Fruit fly (Drosophila melanogaster) whole organism, embryonic: Measurements from ENCODE around the gene CG12974.

Experiments
- Asciz ChIP-seq: fragments of 200-800 bp; sonication (Bioruptor generic); optimal IDR thresholded peaks from 2 replicates; lab custom pipeline; 2017; ENCODE audit warnings: missing biosample characterization, mild to moderate bottlenecking, missing genetic modification characterization, missing genetic modification reagents
- CG10274 ChIP-seq: fragments of 200-800 bp; sonication (Bioruptor generic); optimal IDR thresholded peaks from 3 replicates; lab custom pipeline; 2017; ENCODE audit warnings: missing biosample characterization, mild to moderate bottlenecking, missing genetic modification characterization
- CG11093 ChIP-seq: fragments of 200-800 bp; sonication (Bioruptor generic); IDR thresholded peaks from 3 replicates; pipeline ENCODE4 v1.3.6; 2022; ENCODE audit warnings: missing biosample characterization, missing genetic modification characterization
- CG12236 ChIP-seq: fragments of 200-800 bp; sonication (Bioruptor generic); optimal IDR thresholded peaks from 2 replicates; lab custom pipeline; 2016; ENCODE audit warnings: missing biosample characterization, missing genetic modification characterization
- CG13894 ChIP-seq: fragments of 200-800 bp; sonication (Bioruptor generic); optimal IDR thresholded peaks from 3 replicates; lab custom pipeline; 2018; ENCODE audit warnings: missing biosample characterization, mild to moderate bottlenecking, missing genetic modification characterization, moderate library complexity
- CG14965 ChIP-seq: fragments of 200-800 bp; sonication (Bioruptor generic); optimal IDR thresholded peaks from 2 replicates; lab custom pipeline; 2016; ENCODE audit warnings: missing biosample characterization, missing genetic modification characterization, borderline replicate concordance
- CG15011 ChIP-seq: fragments of 200-800 bp; sonication (Bioruptor generic); optimal IDR thresholded peaks from 3 replicates; lab custom pipeline; 2018; ENCODE audit warnings: missing biosample characterization, mild to moderate bottlenecking, missing genetic modification characterization
- CG1529 ChIP-seq: fragments of 200-800 bp; sonication (Bioruptor generic); optimal IDR thresholded peaks from 3 replicates; lab custom pipeline; 2018; ENCODE audit warnings: missing biosample characterization, missing genetic modification characterization
- CG15479 ChIP-seq: fragments of 200-800 bp; sonication (Bioruptor generic); optimal IDR thresholded peaks from 3 replicates; lab custom pipeline; 2019; ENCODE audit warnings: missing biosample characterization, mild to moderate bottlenecking, missing genetic modification characterization, moderate library complexity
- CG16779 ChIP-seq: fragments of 200-800 bp; sonication (Bioruptor generic); IDR thresholded peaks from 2 replicates; pipeline ENCODE4 v1.3.6; 2022; ENCODE audit warnings: missing biosample characterization, missing genetic modification characterization
- CG2199 ChIP-seq: fragments of 200-800 bp; sonication (Bioruptor generic); IDR thresholded peaks from 3 replicates; pipeline ENCODE4 v1.3.6; 2022; ENCODE audit warnings: missing biosample characterization, missing genetic modification characterization
- CG30431 ChIP-seq: fragments of 200-800 bp; sonication (Bioruptor generic); optimal IDR thresholded peaks from 2 replicates; lab custom pipeline; 2017; ENCODE audit warnings: missing biosample characterization, missing genetic modification characterization
- CG31441 ChIP-seq: fragments of 200-800 bp; sonication (Bioruptor generic); IDR thresholded peaks from 2 replicates; pipeline ENCODE4 v1.3.6; 2022; ENCODE audit warnings: missing biosample characterization, missing genetic modification characterization
- CG6272 ChIP-seq: fragments of 200-800 bp; sonication (Bioruptor generic); IDR thresholded peaks from 2 replicates; pipeline ENCODE4 v1.3.6; 2022; ENCODE audit warnings: missing biosample characterization, missing genetic modification characterization
- CG6689 ChIP-seq: fragments of 200-800 bp; sonication (Bioruptor generic); IDR thresholded peaks from 2 replicates; pipeline ENCODE4 v1.3.6; 2022; ENCODE audit warnings: missing biosample characterization, missing genetic modification characterization
- CG7928 ChIP-seq: fragments of 200-800 bp; sonication (Bioruptor generic); optimal IDR thresholded peaks from 2 replicates; lab custom pipeline; 2017; ENCODE audit warnings: missing biosample characterization, mild to moderate bottlenecking, missing genetic modification characterization
- CG8290 ChIP-seq, 3 experiments: fragments of 200-800 bp; sonication (Bioruptor generic); optimal IDR thresholded peaks; 2 replicates each; lab custom pipeline; 2016 to 2019; ENCODE audit warnings: missing biosample characterization in 3 of 3, missing genetic modification characterization in 3 of 3, mild to moderate bottlenecking in 2 of 3, moderate library complexity in 1 of 3
- CG8359 ChIP-seq: fragments of 200-800 bp; sonication (Bioruptor generic); optimal IDR thresholded peaks from 2 replicates; lab custom pipeline; 2017; ENCODE audit warnings: missing biosample characterization, mild to moderate bottlenecking, missing genetic modification characterization, borderline replicate concordance
- CG9437 ChIP-seq: fragments of 200-800 bp; sonication (Bioruptor generic); optimal IDR thresholded peaks from 2 replicates; lab custom pipeline; 2018; ENCODE audit warnings: missing biosample characterization, mild to moderate bottlenecking, missing genetic modification characterization
- Dll ChIP-seq: fragments of 200-800 bp; sonication (Bioruptor generic); IDR thresholded peaks from 4 replicates; pipeline ENCODE4 v1.3.6; 2022; ENCODE audit warnings: missing biosample characterization, missing genetic modification characterization; ENCODE audit not compliant: partially characterized antibody
- Fer1 ChIP-seq: fragments of 200-800 bp; sonication (Bioruptor generic); optimal IDR thresholded peaks from 2 replicates; lab custom pipeline; 2017; ENCODE audit warnings: missing biosample characterization, mild to moderate bottlenecking, missing genetic modification characterization
- Fer2 ChIP-seq: fragments of 200-800 bp; sonication (Bioruptor generic); optimal IDR thresholded peaks from 2 replicates; lab custom pipeline; 2018; ENCODE audit warnings: missing biosample characterization, mild to moderate bottlenecking, missing genetic modification characterization, moderate library complexity
- Hmr ChIP-seq: fragments of 200-800 bp; sonication (Bioruptor generic); optimal IDR thresholded peaks from 3 replicates; lab custom pipeline; 2017; ENCODE audit warnings: mild to moderate bottlenecking, missing biosample characterization, missing genetic modification reagents, missing genetic modification characterization
- Kr ChIP-seq: fragments of 200-800 bp; sonication (Bioruptor generic); optimal IDR thresholded peaks from 2 replicates; lab custom pipeline; 2017; ENCODE audit warnings: missing biosample characterization, mild to moderate bottlenecking, missing genetic modification characterization
- MESR4 ChIP-seq: fragments of 200-800 bp; sonication (Bioruptor generic); optimal IDR thresholded peaks from 2 replicates; lab custom pipeline; 2018; ENCODE audit warnings: missing biosample characterization, mild to moderate bottlenecking, missing genetic modification characterization, moderate library complexity
- Mad ChIP-seq: fragments of 200-800 bp; sonication (Bioruptor generic); optimal IDR thresholded peaks from 2 replicates; lab custom pipeline; 2016; ENCODE audit warnings: missing biosample characterization, missing genetic modification characterization
- PHDP ChIP-seq: fragments of 200-800 bp; sonication (Bioruptor generic); optimal IDR thresholded peaks from 3 replicates; lab custom pipeline; 2018; ENCODE audit warnings: missing biosample characterization, mild to moderate bottlenecking, missing genetic modification characterization, moderate library complexity
- Scr ChIP-seq: fragments of 200-800 bp; sonication (Bioruptor generic); IDR thresholded peaks from 2 replicates; pipeline ENCODE4 v1.3.6; 2022; ENCODE audit warnings: missing biosample characterization, missing genetic modification characterization; ENCODE audit not compliant: partially characterized antibody
- Six4 ChIP-seq: fragments of 200-800 bp; sonication (Bioruptor generic); optimal IDR thresholded peaks from 2 replicates; lab custom pipeline; 2016; ENCODE audit warnings: missing biosample characterization, missing genetic modification characterization
- Sox102F ChIP-seq: fragments of 200-800 bp; sonication (Bioruptor generic); optimal IDR thresholded peaks from 2 replicates; lab custom pipeline; 2018; ENCODE audit warnings: missing biosample characterization, mild to moderate bottlenecking, missing genetic modification characterization, moderate library complexity
- Xrp1 ChIP-seq: fragments of 200-800 bp; sonication (Bioruptor generic); IDR thresholded peaks from 2 replicates; pipeline ENCODE4 v1.3.6; 2022; ENCODE audit warnings: missing biosample characterization, missing genetic modification characterization
- chif ChIP-seq, 2 experiments: fragments of 200-800 bp; sonication (Bioruptor generic); optimal IDR thresholded peaks; 3 replicates each; lab custom pipeline; 2016; ENCODE audit warnings: missing biosample characterization in 2 of 2, missing genetic modification characterization in 2 of 2
- crp ChIP-seq, 2 experiments: fragments of 200-800 bp; sonication (Bioruptor generic); optimal IDR thresholded peaks; 2 replicates in 1 of 2; 3 replicates in 1 of 2; lab custom pipeline; 2017; ENCODE audit warnings: missing biosample characterization in 2 of 2, missing genetic modification characterization in 2 of 2, mild to moderate bottlenecking in 1 of 2, moderate library complexity in 1 of 2
- dan ChIP-seq: fragments of 200-800 bp; sonication (Bioruptor generic); IDR thresholded peaks from 2 replicates; pipeline ENCODE4 v1.3.6; 2022; ENCODE audit warnings: missing biosample characterization, missing genetic modification characterization
- hb ChIP-seq: fragments of 200-800 bp; sonication (Bioruptor generic); IDR thresholded peaks from 3 replicates; pipeline ENCODE4 v1.3.6; 2022; ENCODE audit warnings: missing biosample characterization, missing genetic modification characterization; ENCODE audit not compliant: partially characterized antibody
- jigr1 ChIP-seq: fragments of 200-800 bp; sonication (Bioruptor generic); IDR thresholded peaks from 3 replicates; pipeline ENCODE4 v1.3.6; 2022; ENCODE audit warnings: missing biosample characterization, missing genetic modification characterization
- luna ChIP-seq: fragments of 200-800 bp; sonication (Bioruptor generic); optimal IDR thresholded peaks from 2 replicates; lab custom pipeline; 2016; ENCODE audit warnings: missing biosample characterization, missing genetic modification characterization
- maf-S ChIP-seq: fragments of 200-800 bp; sonication (Bioruptor generic); optimal IDR thresholded peaks from 2 replicates; lab custom pipeline; 2016; ENCODE audit warnings: missing biosample characterization, missing genetic modification characterization
- nau ChIP-seq: fragments of 200-800 bp; sonication (Bioruptor generic); optimal IDR thresholded peaks from 3 replicates; lab custom pipeline; 2017; ENCODE audit warnings: missing biosample characterization, mild to moderate bottlenecking, missing genetic modification characterization, missing genetic modification reagents
- org-1 ChIP-seq: fragments of 200-800 bp; sonication (Bioruptor generic); optimal IDR thresholded peaks from 2 replicates; lab custom pipeline; 2017; ENCODE audit warnings: missing biosample characterization, missing genetic modification characterization
- pfk ChIP-seq: fragments of 200-800 bp; sonication (Bioruptor generic); optimal IDR thresholded peaks from 2 replicates; lab custom pipeline; 2018; ENCODE audit warnings: missing biosample characterization, mild to moderate bottlenecking, missing genetic modification characterization, moderate library complexity
- pros ChIP-seq: fragments of 200-800 bp; sonication (Bioruptor generic); optimal IDR thresholded peaks from 3 replicates; lab custom pipeline; 2019; ENCODE audit warnings: missing biosample characterization, mild to moderate bottlenecking, missing genetic modification characterization, moderate library complexity
- repo ChIP-seq: fragments of 200-800 bp; sonication (Bioruptor generic); optimal IDR thresholded peaks from 2 replicates; lab custom pipeline; 2016; ENCODE audit warnings: missing biosample characterization, missing genetic modification characterization
- salm ChIP-seq: fragments of 200-800 bp; sonication (Bioruptor generic); optimal IDR thresholded peaks from 2 replicates; lab custom pipeline; 2018; ENCODE audit warnings: missing biosample characterization, mild to moderate bottlenecking, missing genetic modification characterization
- sd ChIP-seq: fragments of 200-800 bp; sonication (Bioruptor generic); optimal IDR thresholded peaks from 3 replicates; lab custom pipeline; 2018; ENCODE audit warnings: missing biosample characterization, mild to moderate bottlenecking, missing genetic modification characterization, moderate library complexity
- sens ChIP-seq: fragments of 200-800 bp; sonication (Bioruptor generic); peaks from one replicate; lab custom pipeline; 2016; ENCODE audit warnings: missing biosample characterization, missing genetic modification characterization
- tx ChIP-seq: fragments of 200-800 bp; sonication (Bioruptor generic); optimal IDR thresholded peaks from 2 replicates; lab custom pipeline; 2016; ENCODE audit warnings: missing biosample characterization, missing genetic modification characterization
- vnd ChIP-seq: fragments of 200-800 bp; sonication (Bioruptor generic); IDR thresholded peaks from 3 replicates; pipeline ENCODE4 v1.3.6; 2022; ENCODE audit warnings: missing biosample characterization, missing genetic modification characterization; ENCODE audit not compliant: partially characterized antibody
- zfh1 ChIP-seq: fragments of 200-800 bp; sonication (Bioruptor generic); IDR thresholded peaks from 3 replicates; pipeline ENCODE4 v1.3.6; 2022; ENCODE audit warnings: missing biosample characterization, missing genetic modification characterization

Gene CG12974

DNA sequence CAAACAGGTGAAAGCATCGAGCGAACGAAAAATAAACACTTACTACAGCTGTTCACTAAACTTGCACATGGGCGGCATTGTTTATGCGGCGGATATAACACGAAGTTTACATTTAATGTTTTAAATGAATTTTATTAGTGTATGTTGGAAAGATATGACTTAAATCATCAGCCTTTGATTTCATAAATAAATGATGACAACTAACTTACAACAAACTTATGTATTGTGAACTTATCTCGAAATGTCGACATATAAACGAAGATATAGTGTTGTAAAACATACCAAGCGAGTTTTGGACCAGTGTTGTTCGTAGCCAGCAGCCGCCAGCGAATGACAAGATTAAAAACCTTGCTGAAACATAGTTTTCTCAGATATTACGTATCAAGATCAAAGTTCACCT is 18.6 kb upstream of the CG12974 start, which contains the start of the genes CG11309 and CG7632 (continued):
- TF ChIP-seq Dll (GFP tag; lab: Robert Waterston, UW) (peak; percentile 49; the same call in 1 of the 4 replicates), CG8290 (GFP tag; optimal IDR thresholded peaks at IDR 0.05; lab: Kevin White, UChicago) (peak; percentile 99), CG8290 (tag; optimal IDR thresholded peaks at IDR 0.05; lab: Kevin White, UChicago) (peak; percentile 98 to 100), CG6272 (GFP tag; lab: Robert Waterston, UW) (peak; percentile 79), MESR4 (GFP tag; lab: Kevin White, UChicago) (peak; percentile 95), CG12236 (peak; percentile 98), CG13894 (tag; lab: Kevin White, UChicago) (peak; percentile 99), CG6689 (GFP tag; lab: Robert Waterston, UW) (peak; percentile 98), Xrp1 (peak; percentile 99), org-1 (GFP tag; lab: Kevin White, UChicago) (peak; percentile 99), CG31441 (GFP tag; lab: Robert Waterston, UW) (peak; percentile 100), CG2199 (GFP tag; lab: Robert Waterston, UW) (peak; percentile 98), chif (GFP tag; optimal IDR thresholded peaks at IDR 0.05; lab: Kevin White, UChicago) (peak; percentile 98 to 99), Kr (GFP tag; lab: Kevin White, UChicago) (peak; percentile 90), PHDP (peak; percentile 100), sens (GFP tag; lab: Kevin White, UChicago) (peak; percentile 100), hb (no peak), Mad (GFP tag; lab: Kevin White, UChicago) (peak; percentile 98), CG10274 (GFP tag; lab: Kevin White, UChicago) (peak; percentile 94), Fer1 (GFP tag; lab: Kevin White, UChicago) (peak; percentile 100), Asciz (GFP tag; lab: Kevin White, UChicago) (peak; percentile 100), pros (GFP tag; lab: Kevin White, UChicago) (peak; percentile 97), jigr1 (GFP tag; lab: Robert Waterston, UW) (peak; percentile 75; the same call in 2 of the 3 replicates), Six4 (GFP tag; lab: Kevin White, UChicago) (peak; percentile 99), Hmr (GFP tag; lab: Kevin White, UChicago) (peak; percentile 100), salm (tag; lab: Kevin White, UChicago) (peak; percentile 100), CG15479 (peak; percentile 81), sd (tag; lab: Kevin White, UChicago) (peak; percentile 96), repo (GFP tag; lab: Kevin White, UChicago) (peak; percentile 98), tx (GFP tag; lab: Kevin White, UChicago) (peak; percentile 97), CG8359 (GFP tag; lab: Kevin White, UChicago) (peak; percentile 95), CG16779 (GFP tag; lab: Robert Waterston, UW) (peak; percentile 97), CG1529 (peak; percentile 99), crp (GFP tag; optimal IDR thresholded peaks at IDR 0.05; lab: Kevin White, UChicago) (peak; percentile 58 to 88), CG7928 (peak; percentile 87), Scr (GFP tag; lab: Robert Waterston, UW) (peak; percentile 39), Fer2 (tag; lab: Kevin White, UChicago) (peak; percentile 99), CG30431 (peak; percentile 94), luna (GFP tag; lab: Kevin White, UChicago) (peak; percentile 95), Sox102F (GFP tag; lab: Kevin White, UChicago) (peak; percentile 99), zfh1 (GFP tag; lab: Robert Waterston, UW) (peak; percentile 99), maf-S (GFP tag; lab: Kevin White, UChicago) (peak; percentile 97), vnd (no peak), CG11093 (GFP tag; lab: Robert Waterston, UW) (peak; percentile 91), dan (GFP tag; lab: Robert Waterston, UW) (peak; percentile 40; the same call in 1 of the 2 replicates), CG14965 (GFP tag; lab: Kevin White, UChicago) (peak; percentile 91), nau (GFP tag; lab: Kevin White, UChicago) (peak; percentile 99), CG15011 (GFP tag; lab: Kevin White, UChicago) (peak; percentile 99), CG9437 (GFP tag; lab: Kevin White, UChicago) (peak; percentile 96), pfk (peak; percentile 88)
